Worm (Caenorhabditis elegans): ENCODE measurements around the gene gpa-8.

ce11 chrV:12601835-12602234, 38.4 kb downstream of the gpa-8 start:
- TF ChIP-seq Y5F2A.4 (GFP tag; optimal IDR thresholded peaks at IDR 0.05) (no peak), mxl-2 (GFP tag; conservative IDR thresholded peaks at IDR 0.05) (no peak), nhr-11 (tag; optimal IDR thresholded peaks at IDR 0.05) (no peak), ama-1 (optimal IDR thresholded peaks at IDR 0.05) (no peak), egl-27 (tag; optimal IDR thresholded peaks at IDR 0.05) (no peak), fkh-10 (GFP tag; optimal IDR thresholded peaks at IDR 0.05) (no peak)
